Worm (Caenorhabditis elegans): ENCODE data around the gene ifa-1.

DNA sequence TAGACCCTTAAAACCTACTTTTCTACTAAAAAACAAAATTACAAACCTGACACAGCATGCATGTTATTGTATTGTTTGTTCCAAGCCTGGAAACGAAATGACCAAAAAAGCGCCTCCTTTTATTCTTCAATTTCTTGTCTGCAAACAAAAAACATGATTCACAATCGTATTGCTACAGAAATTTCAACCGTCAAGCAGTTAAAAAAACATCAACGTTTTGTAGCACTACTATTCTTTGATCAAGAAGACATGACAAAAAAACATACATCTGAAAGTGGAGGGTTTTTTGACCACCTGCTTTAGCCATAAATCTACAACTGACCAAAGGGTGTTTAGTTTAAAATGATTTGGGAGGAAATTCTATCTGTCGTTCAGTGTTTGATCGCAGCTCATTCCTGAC lies 10.2 kb downstream of the ifa-1 start, which contains the start of gene F38B2.6:
- TF ChIP-seq ref-1 (GFP tag; conservative IDR thresholded peaks at IDR 0.05) (no peak), tab-1 (GFP tag; IDR thresholded peaks at IDR 0.05) (no peak)
